Fruit fly (Drosophila melanogaster): ENCODE results near the gene CG2656.

DNA sequence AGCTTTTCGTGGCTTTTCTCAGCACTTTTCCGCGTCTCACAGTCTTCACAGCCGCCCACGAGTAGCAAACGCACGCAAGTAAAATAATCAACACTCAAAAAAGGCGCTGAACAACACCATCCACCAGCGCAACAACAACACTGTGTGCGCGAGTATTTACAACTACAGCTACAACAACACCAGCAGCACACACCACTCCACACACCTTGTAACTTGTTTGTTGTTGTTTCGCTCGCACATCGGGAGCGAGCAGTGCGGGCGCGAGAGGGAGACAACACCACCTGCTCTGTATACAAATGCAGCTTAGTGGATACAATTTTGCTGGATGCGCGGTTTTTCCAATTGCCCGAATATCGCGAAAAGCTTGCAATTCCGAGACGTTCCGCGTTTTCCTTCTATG, 20.8 kb upstream of the CG2656 start:
- TF ChIP-seq sage (GFP tag; optimal IDR thresholded peaks at IDR 0.05): no peak
- no peak for TF ChIP-seq br (GFP tag; optimal IDR thresholded peaks at IDR 0.05)
- no peak for TF ChIP-seq woc (GFP tag; optimal IDR thresholded peaks at IDR 0.05)
- TF ChIP-seq h (GFP tag; optimal IDR thresholded peaks at IDR 0.05): no peak
- TF ChIP-seq tai (GFP tag; optimal IDR thresholded peaks at IDR 0.05): no peak
- no peak for TF ChIP-seq Rel (GFP tag; optimal IDR thresholded peaks at IDR 0.05)
- no peak for TF ChIP-seq Rel (tag; optimal IDR thresholded peaks at IDR 0.05)

All from whole organism, wandering third instar larva.